Fruit fly (Drosophila melanogaster) whole organism, embryonic: ENCODE measurements around the gene CG11562.

Source experiments
- Aef1 ChIP-seq: fragments of 200-800 bp; sonication (Bioruptor generic); IDR thresholded peaks from 3 replicates; pipeline ENCODE4 v1.3.6; 2022; ENCODE audit warnings: missing biosample characterization, missing genetic modification characterization
- Atf6 ChIP-seq: fragments of 200-800 bp; sonication (Bioruptor generic); IDR thresholded peaks from 2 replicates; pipeline ENCODE4 v1.3.6; 2022; ENCODE audit warnings: missing biosample characterization, missing genetic modification characterization
- BtbVII ChIP-seq: fragments of 200-800 bp; sonication (Bioruptor generic); optimal IDR thresholded peaks from 3 replicates; lab custom pipeline; 2017; ENCODE audit warnings: missing biosample characterization, mild to moderate bottlenecking, missing genetic modification characterization
- CG12155 ChIP-seq: fragments of 200-800 bp; sonication (Bioruptor generic); optimal IDR thresholded peaks from 3 replicates; lab custom pipeline; 2016; ENCODE audit warnings: missing biosample characterization, missing genetic modification characterization
- CG12769 ChIP-seq: fragments of 200-800 bp; sonication (Bioruptor generic); optimal IDR thresholded peaks from 2 replicates; lab custom pipeline; 2019; ENCODE audit warnings: missing biosample characterization, mild to moderate bottlenecking, missing genetic modification characterization, moderate library complexity
- CG13624 ChIP-seq: fragments of 200-800 bp; sonication (Bioruptor generic); optimal IDR thresholded peaks from 2 replicates; lab custom pipeline; 2016; ENCODE audit warnings: missing biosample characterization, missing genetic modification characterization
- CG15011 ChIP-seq: fragments of 200-800 bp; sonication (Bioruptor generic); optimal IDR thresholded peaks from 3 replicates; lab custom pipeline; 2018; ENCODE audit warnings: missing biosample characterization, mild to moderate bottlenecking, missing genetic modification characterization
- CG16779 ChIP-seq: fragments of 200-800 bp; sonication (Bioruptor generic); IDR thresholded peaks from 2 replicates; pipeline ENCODE4 v1.3.6; 2022; ENCODE audit warnings: missing biosample characterization, missing genetic modification characterization
- CG17385 ChIP-seq: fragments of 200-800 bp; sonication (Bioruptor generic); optimal IDR thresholded peaks from 3 replicates; lab custom pipeline; 2018; ENCODE audit warnings: missing biosample characterization, mild to moderate bottlenecking, missing genetic modification characterization
- CG17568 ChIP-seq: fragments of 200-800 bp; sonication (Bioruptor generic); optimal IDR thresholded peaks from 2 replicates; lab custom pipeline; 2018; ENCODE audit warnings: missing biosample characterization, mild to moderate bottlenecking, missing genetic modification characterization, moderate library complexity
- CG1792 ChIP-seq: fragments of 200-800 bp; sonication (Bioruptor generic); optimal IDR thresholded peaks from 2 replicates; lab custom pipeline; 2016; ENCODE audit warnings: missing biosample characterization, missing genetic modification characterization
- CG2120 ChIP-seq: fragments of 200-800 bp; sonication (Bioruptor generic); optimal IDR thresholded peaks from 3 replicates; lab custom pipeline; 2016; ENCODE audit warnings: missing biosample characterization, missing genetic modification characterization
- CG2199 ChIP-seq: fragments of 200-800 bp; sonication (Bioruptor generic); IDR thresholded peaks from 3 replicates; pipeline ENCODE4 v1.3.6; 2022; ENCODE audit warnings: missing biosample characterization, missing genetic modification characterization
- CG31441 ChIP-seq: fragments of 200-800 bp; sonication (Bioruptor generic); IDR thresholded peaks from 2 replicates; pipeline ENCODE4 v1.3.6; 2022; ENCODE audit warnings: missing biosample characterization, missing genetic modification characterization
- CG32532 ChIP-seq: fragments of 200-800 bp; sonication (Bioruptor generic); IDR thresholded peaks from 2 replicates; pipeline ENCODE4 v1.3.6; 2022; ENCODE audit warnings: missing biosample characterization, missing genetic modification characterization
- CG3281 ChIP-seq: fragments of 200-800 bp; sonication (Bioruptor generic); optimal IDR thresholded peaks from 3 replicates; lab custom pipeline; 2017; ENCODE audit warnings: missing biosample characterization, mild to moderate bottlenecking, missing genetic modification characterization
- CG4707 ChIP-seq: fragments of 200-800 bp; sonication (Bioruptor generic); optimal IDR thresholded peaks from 2 replicates; lab custom pipeline; 2018; ENCODE audit warnings: missing biosample characterization, mild to moderate bottlenecking, missing genetic modification characterization, moderate library complexity
- CG7786 ChIP-seq: fragments of 200-800 bp; sonication (Bioruptor generic); optimal IDR thresholded peaks from 2 replicates; lab custom pipeline; 2016; ENCODE audit warnings: missing biosample characterization, missing genetic modification characterization
- CrebB ChIP-seq: fragments of 200-800 bp; sonication (Bioruptor generic); optimal IDR thresholded peaks from 3 replicates; lab custom pipeline; 2018; ENCODE audit warnings: missing biosample characterization, mild to moderate bottlenecking, missing genetic modification characterization
- D19B ChIP-seq: fragments of 200-800 bp; sonication (Bioruptor generic); optimal IDR thresholded peaks from 2 replicates; lab custom pipeline; 2017; ENCODE audit warnings: missing biosample characterization, mild to moderate bottlenecking, missing genetic modification characterization
- Deaf1 ChIP-seq: fragments of 200-800 bp; optimal IDR thresholded peaks from 3 replicates; lab custom pipeline; 2019; ENCODE audit warnings: missing biosample characterization, mild to moderate bottlenecking, missing genetic modification characterization, moderate library complexity
- Dek ChIP-seq: fragments of 200-800 bp; sonication (Bioruptor generic); optimal IDR thresholded peaks from 3 replicates; lab custom pipeline; 2019; ENCODE audit warnings: missing biosample characterization, mild to moderate bottlenecking, missing genetic modification characterization, moderate library complexity
- Dref ChIP-seq: fragments of 200-800 bp; sonication (Bioruptor generic); IDR thresholded peaks from 2 replicates; pipeline ENCODE4 v1.3.6; 2022; ENCODE audit warnings: missing biosample characterization, missing genetic modification characterization
- ERR ChIP-seq: fragments of 200-800 bp; sonication (Bioruptor generic); optimal IDR thresholded peaks from 2 replicates; lab custom pipeline; 2016; ENCODE audit warnings: missing biosample characterization, missing genetic modification characterization
- Ets97D ChIP-seq: fragments of 200-800 bp; sonication (Bioruptor generic); optimal IDR thresholded peaks from 3 replicates; lab custom pipeline; 2016; ENCODE audit warnings: missing biosample characterization, missing genetic modification characterization
- Fer1 ChIP-seq: fragments of 200-800 bp; sonication (Bioruptor generic); optimal IDR thresholded peaks from 2 replicates; lab custom pipeline; 2017; ENCODE audit warnings: missing biosample characterization, mild to moderate bottlenecking, missing genetic modification characterization
- Fer3 ChIP-seq: fragments of 200-800 bp; sonication (Bioruptor generic); optimal IDR thresholded peaks from 2 replicates; lab custom pipeline; 2018; ENCODE audit warnings: missing biosample characterization, mild to moderate bottlenecking, missing genetic modification characterization, moderate library complexity
- Hmr ChIP-seq: fragments of 200-800 bp; sonication (Bioruptor generic); optimal IDR thresholded peaks from 3 replicates; lab custom pipeline; 2017; ENCODE audit warnings: mild to moderate bottlenecking, missing biosample characterization, missing genetic modification reagents, missing genetic modification characterization
- Hr3 ChIP-seq: fragments of 200-800 bp; sonication (Bioruptor generic); optimal IDR thresholded peaks from 3 replicates; lab custom pipeline; 2016; ENCODE audit warnings: missing biosample characterization, missing genetic modification characterization
- Med ChIP-seq: fragments of 200-800 bp; sonication (Bioruptor generic); peaks from one replicate; lab custom pipeline; 2016; ENCODE audit warnings: missing biosample characterization, missing genetic modification characterization, mild to moderate bottlenecking, inconsistent platforms, moderate library complexity
- Neu2 ChIP-seq: fragments of 200-800 bp; sonication (Bioruptor generic); optimal IDR thresholded peaks from 3 replicates; lab custom pipeline; 2016; ENCODE audit warnings: missing biosample characterization, missing genetic modification characterization, borderline replicate concordance
- Oli ChIP-seq: fragments of 200-800 bp; sonication (Bioruptor generic); optimal IDR thresholded peaks from 2 replicates; lab custom pipeline; 2018; ENCODE audit warnings: missing biosample characterization, mild to moderate bottlenecking, missing genetic modification characterization, moderate library complexity
- Optix ChIP-seq: fragments of 200-800 bp; sonication (Bioruptor generic); IDR thresholded peaks from 3 replicates; pipeline ENCODE4 v1.3.6; 2022; ENCODE audit warnings: missing biosample characterization, missing genetic modification characterization
- Sin3A ChIP-seq: fragments of >200 bp; optimal IDR thresholded peaks from 2 replicates; lab custom pipeline; 2018
- Stat92E ChIP-seq, 3 experiments: fragments of >200 bp in 2 of 3; fragments of 200-800 bp in 1 of 3; sonication (Bioruptor generic) in 1 of 3; optimal IDR thresholded peaks; 2 replicates each; lab custom pipeline; 2017 to 2019; ENCODE audit warnings: missing biosample characterization in 3 of 3, missing genetic modification characterization in 3 of 3, mild to moderate bottlenecking in 1 of 3, moderate library complexity in 1 of 3
- bbx ChIP-seq: fragments of 200-800 bp; sonication (Bioruptor generic); IDR thresholded peaks from 2 replicates; pipeline ENCODE4 v1.3.6; 2022; ENCODE audit warnings: missing biosample characterization, missing genetic modification characterization; ENCODE audit not compliant: partially characterized antibody
- corto ChIP-seq: fragments of 200-800 bp; sonication (Bioruptor generic); optimal IDR thresholded peaks from 2 replicates; lab custom pipeline; 2016; ENCODE audit warnings: missing biosample characterization, mild to moderate bottlenecking, missing genetic modification characterization, moderate library complexity
- eyg ChIP-seq: fragments of 200-800 bp; sonication (Bioruptor generic); optimal IDR thresholded peaks from 3 replicates; lab custom pipeline; 2016; ENCODE audit warnings: missing biosample characterization, missing genetic modification characterization
- grn ChIP-seq: fragments of 200-800 bp; sonication (Bioruptor generic); optimal IDR thresholded peaks from 3 replicates; lab custom pipeline; 2017; ENCODE audit warnings: missing biosample characterization, missing genetic modification characterization
- jigr1 ChIP-seq: fragments of 200-800 bp; sonication (Bioruptor generic); IDR thresholded peaks from 3 replicates; pipeline ENCODE4 v1.3.6; 2022; ENCODE audit warnings: missing biosample characterization, missing genetic modification characterization
- knrl ChIP-seq: fragments of 200-800 bp; sonication (Bioruptor generic); IDR thresholded peaks from 3 replicates; pipeline ENCODE4 v1.3.6; 2022; ENCODE audit warnings: missing biosample characterization, missing genetic modification characterization; ENCODE audit not compliant: partially characterized antibody
- mld ChIP-seq: fragments of 200-800 bp; sonication (Bioruptor generic); IDR thresholded peaks from 3 replicates; pipeline ENCODE4 v1.3.6; 2022; ENCODE audit warnings: missing biosample characterization, missing genetic modification characterization; ENCODE audit not compliant: partially characterized antibody
- oc ChIP-seq: fragments of 200-800 bp; sonication (Bioruptor generic); optimal IDR thresholded peaks from 2 replicates; lab custom pipeline; 2018; ENCODE audit warnings: missing biosample characterization, mild to moderate bottlenecking, missing genetic modification characterization, moderate library complexity
- onecut ChIP-seq: fragments of 200-800 bp; sonication (Bioruptor generic); IDR thresholded peaks from 2 replicates; pipeline ENCODE4 v1.3.6; 2022; ENCODE audit warnings: missing biosample characterization, missing genetic modification characterization
- psq ChIP-seq: fragments of 200-800 bp; sonication (Bioruptor generic); optimal IDR thresholded peaks from 2 replicates; lab custom pipeline; 2017; ENCODE audit warnings: missing biosample characterization, missing genetic modification characterization
- sc ChIP-seq, 3 experiments: fragments of >200 bp in 2 of 3; fragments of 200-800 bp in 1 of 3; sonication (Bioruptor generic) in 1 of 3; optimal IDR thresholded peaks; 2 replicates in 2 of 3; 3 replicates in 1 of 3; lab custom pipeline; 2017; ENCODE audit warnings: mild to moderate bottlenecking in 1 of 3, missing biosample characterization in 1 of 3, missing genetic modification characterization in 1 of 3, missing genetic modification reagents in 1 of 3
- sens ChIP-seq: fragments of 200-800 bp; sonication (Bioruptor generic); peaks from one replicate; lab custom pipeline; 2016; ENCODE audit warnings: missing biosample characterization, missing genetic modification characterization
- slbo ChIP-seq: fragments of 200-800 bp; sonication (Bioruptor generic); IDR thresholded peaks from 2 replicates; pipeline ENCODE4 v1.3.6; 2022; ENCODE audit warnings: missing biosample characterization, missing genetic modification characterization
- unc-4 ChIP-seq: fragments of 200-800 bp; sonication (Bioruptor generic); IDR thresholded peaks from 2 replicates; pipeline ENCODE4 v1.3.6; 2022; ENCODE audit warnings: missing biosample characterization, missing genetic modification characterization; ENCODE audit not compliant: partially characterized antibody
- unpg ChIP-seq: fragments of 200-800 bp; sonication (Bioruptor generic); optimal IDR thresholded peaks from 3 replicates; lab custom pipeline; 2018; ENCODE audit warnings: missing biosample characterization, mild to moderate bottlenecking, missing genetic modification characterization, moderate library complexity
- vvl ChIP-seq: fragments of 200-800 bp; sonication (Bioruptor generic); IDR thresholded peaks from 2 replicates; pipeline ENCODE4 v1.3.6; 2022; ENCODE audit warnings: missing biosample characterization, missing genetic modification characterization

CG11562 gene

DNA sequence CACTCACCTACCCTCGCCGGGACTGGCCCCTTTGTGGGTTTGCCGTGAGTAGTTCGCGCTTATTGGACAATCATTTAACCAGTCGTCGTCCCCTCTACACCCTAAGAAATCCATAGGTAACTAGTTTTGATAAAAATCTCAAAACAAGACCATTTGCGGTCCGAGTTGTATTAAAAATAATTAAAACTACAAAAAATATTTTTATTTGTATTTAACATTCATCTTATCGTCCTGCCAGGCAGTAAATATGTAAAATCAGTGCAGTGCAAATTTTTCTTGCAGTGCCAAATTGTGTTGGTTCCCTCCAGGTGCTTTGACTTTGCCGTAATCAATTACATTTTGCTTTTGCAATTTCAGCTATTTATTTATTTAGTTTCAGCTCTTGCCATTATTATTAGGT lies 48.4 kb upstream of the CG11562 start (continued):
- no peak for TF ChIP-seq grn (GFP tag; lab: Kevin White, UChicago)
- TF ChIP-seq Hmr (GFP tag; lab: Kevin White, UChicago) = peak; percentile 40
- TF ChIP-seq Fer1 (GFP tag; lab: Kevin White, UChicago) = peak; percentile 21
- peak; percentile 28 for TF ChIP-seq Fer3 (tag; lab: Kevin White, UChicago)
- no peak for TF ChIP-seq mld (GFP tag; lab: Robert Waterston, UW)
- peak; percentile 65 for TF ChIP-seq CG32532 (GFP tag; lab: Robert Waterston, UW)
- TF ChIP-seq D19B (GFP tag; lab: Kevin White, UChicago) = no peak
- peak; percentile 24 for TF ChIP-seq BtbVII
- TF ChIP-seq sc (optimal IDR thresholded peaks at IDR 0.05; lab: Kevin White, UChicago) = no peak
- no peak for TF ChIP-seq sc (GFP tag; optimal IDR thresholded peaks at IDR 0.05; lab: Kevin White, UChicago)
- no peak for TF ChIP-seq psq (GFP tag; lab: Kevin White, UChicago)
- no peak for TF ChIP-seq CG12769 (tag; lab: Kevin White, UChicago)
- peak; percentile 16 for TF ChIP-seq Oli
- TF ChIP-seq Dref (GFP tag; lab: Robert Waterston, UW) = no peak
- no peak for TF ChIP-seq Med (GFP tag; lab: Kevin White, UChicago)
- TF ChIP-seq sens = no peak
- TF ChIP-seq CG13624 (GFP tag; lab: Kevin White, UChicago) = no peak
- peak; percentile 35 for TF ChIP-seq CG15011 (GFP tag; lab: Kevin White, UChicago)
- no peak for TF ChIP-seq CG4707 (GFP tag; lab: Kevin White, UChicago)
- no peak for TF ChIP-seq Dek (tag; lab: Kevin White, UChicago)
- TF ChIP-seq corto (GFP tag; lab: Kevin White, UChicago) = no peak
- no peak for TF ChIP-seq Optix
- TF ChIP-seq CG2120 = peak; percentile 66
- no peak for TF ChIP-seq CG17568
- TF ChIP-seq Hr3 (GFP tag; lab: Kevin White, UChicago) = no peak
- TF ChIP-seq Atf6 (GFP tag; lab: Robert Waterston, UW) = peak; percentile 34
- TF ChIP-seq eyg = no peak
- no peak for TF ChIP-seq knrl (GFP tag; lab: Robert Waterston, UW)
- TF ChIP-seq CG1792 (GFP tag; lab: Kevin White, UChicago) = no peak
- TF ChIP-seq unc-4 (GFP tag; lab: Robert Waterston, UW) = no peak
- TF ChIP-seq CrebB (tag; lab: Kevin White, UChicago) = no peak
- no peak for TF ChIP-seq CG3281 (GFP tag; lab: Kevin White, UChicago)

DNA sequence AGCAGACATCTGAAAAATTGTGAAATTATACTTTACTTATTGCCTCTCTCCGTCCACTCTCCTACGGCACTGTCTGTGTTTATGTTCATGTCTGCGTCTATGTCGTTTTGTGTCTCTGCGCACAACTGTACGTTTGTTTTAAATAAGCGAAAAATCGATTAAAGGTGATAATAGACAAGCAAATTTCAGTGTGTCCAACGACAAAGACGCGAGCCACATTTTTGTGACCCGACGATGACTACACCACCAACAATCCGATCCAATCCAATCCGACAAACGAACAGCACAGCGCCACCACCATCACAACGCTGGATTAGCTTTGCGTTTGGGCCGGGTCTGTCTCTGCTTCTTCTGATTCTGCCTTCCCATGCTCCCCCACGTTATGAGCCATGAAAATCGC lies 47.7 kb upstream of the CG11562 start:
- TF ChIP-seq Sin3A (lab: Kevin White, UChicago) (no peak), slbo (GFP tag; lab: Robert Waterston, UW) (0 out of 2 replicates have a peak, but pooled peaks have one; percentile 3), jigr1 (no peak), Med (GFP tag; lab: Kevin White, UChicago) (peak; percentile 69), vvl (GFP tag; lab: Robert Waterston, UW) (no peak), unpg (GFP tag; lab: Kevin White, UChicago) (no peak), CG16779 (no peak), CG2199 (0 out of 3 replicates have a peak, but pooled peaks have one; percentile 11), CG12155 (peak; percentile 7), bbx (peak; percentile 12; the same call in 1 of the 2 replicates), Fer1 (GFP tag; lab: Kevin White, UChicago) (no peak), Aef1 (GFP tag; lab: Robert Waterston, UW) (no peak), CG7786 (GFP tag; lab: Kevin White, UChicago) (no peak), CG17385 (GFP tag; lab: Kevin White, UChicago) (peak; percentile 14), ERR (no peak), oc (tag; lab: Kevin White, UChicago) (peak; percentile 9), onecut (peak; percentile 75), Stat92E (GFP tag; optimal IDR thresholded peaks at IDR 0.05; lab: Kevin White, UChicago) (no peak), Ets97D (GFP tag; lab: Kevin White, UChicago) (no peak), CG31441 (GFP tag; lab: Robert Waterston, UW) (no peak), Neu2 (no peak), Deaf1 (tag; lab: Kevin White, UChicago) (peak; percentile 67)
